ENCODE assay signal across 2 fruit fly cellular contexts in genomic region chr3L:11433151-11433550, dm6.
A peak's percentile ranks its signal among the peaks of the same experiment; 100 is the strongest.
TF ChIP-seq lines count a peak whose summit lies in the region.

No protein-coding gene starts in this region.

TF ChIP-seq in whole organism, embryonic, 481 proteins besides CTCF, POLR2A, EP300 and RAD21 (continued from another document):
- TF ChIP-seq H15 (GFP tag; IDR thresholded peaks at IDR 0.05; lab: Robert Waterston, UW) (peak; percentile 44; the same call in 1 of the 3 replicates), prd (optimal IDR thresholded peaks at IDR 0.05; lab: Kevin White, UChicago) (no peak), prd (GFP tag; IDR thresholded peaks at IDR 0.05; lab: Robert Waterston, UW) (peak; percentile 70), CG10979 (tag; optimal IDR thresholded peaks at IDR 0.05; lab: Kevin White, UChicago) (peak; percentile 13), otp (GFP tag; IDR thresholded peaks at IDR 0.05; lab: Robert Waterston, UW) (0 out of 3 replicates have a peak, but pooled peaks have one; percentile 25), nmo (GFP tag; optimal IDR thresholded peaks at IDR 0.05; lab: Kevin White, UChicago) (peak; percentile 16), CG6689 (GFP tag; IDR thresholded peaks at IDR 0.05; lab: Robert Waterston, UW) (peak; percentile 28; the same call in 1 of the 2 replicates), CG15479 (GFP tag; optimal IDR thresholded peaks at IDR 0.05; lab: Kevin White, UChicago) (no peak), ken (GFP tag; IDR thresholded peaks at IDR 0.05; lab: Robert Waterston, UW) (no peak), Six4 (GFP tag; optimal IDR thresholded peaks at IDR 0.05; lab: Kevin White, UChicago) (no peak), D (optimal IDR thresholded peaks at IDR 0.05; lab: Kevin White, UChicago) (no peak), D (GFP tag; optimal IDR thresholded peaks at IDR 0.05; lab: Kevin White, UChicago) (no peak), Xrp1 (GFP tag; IDR thresholded peaks at IDR 0.05; lab: Robert Waterston, UW) (peak; percentile 70), exex (tag; optimal IDR thresholded peaks at IDR 0.05; lab: Kevin White, UChicago) (no peak), hb (GFP tag; IDR thresholded peaks at IDR 0.05; lab: Robert Waterston, UW; ENCODE audit: partially characterized antibody) (no peak), CG12104 (GFP tag; optimal IDR thresholded peaks at IDR 0.05; lab: Kevin White, UChicago) (no peak), CG2712 (tag; optimal IDR thresholded peaks at IDR 0.05; lab: Kevin White, UChicago) (peak; percentile 28), CG30403 (GFP tag; optimal IDR thresholded peaks at IDR 0.05; lab: Kevin White, UChicago) (peak; percentile 20), Nf-YC (tag; optimal IDR thresholded peaks at IDR 0.05; lab: Kevin White, UChicago) (no peak), Ptx1 (GFP tag; IDR thresholded peaks at IDR 0.05; lab: Robert Waterston, UW) (0 out of 2 replicates have a peak, but pooled peaks have one; percentile 42), ab (GFP tag; optimal IDR thresholded peaks at IDR 0.05; lab: Kevin White, UChicago) (no peak), lola (GFP tag; optimal IDR thresholded peaks at IDR 0.05; lab: Kevin White, UChicago) (peak in 1 of 3 experiments; percentile 10), Blimp-1 (GFP tag; optimal IDR thresholded peaks at IDR 0.05; lab: Kevin White, UChicago) (peak; percentile 18), sens (GFP tag; lab: Kevin White, UChicago) (peak; percentile 70), mam (GFP tag; optimal IDR thresholded peaks at IDR 0.05; lab: Kevin White, UChicago) (no peak), CG14441 (GFP tag; IDR thresholded peaks at IDR 0.05; lab: Robert Waterston, UW) (no peak), hkb (optimal IDR thresholded peaks at IDR 0.05; lab: Kevin White, UChicago) (no peak), hkb (GFP tag; IDR thresholded peaks at IDR 0.05; lab: Robert Waterston, UW) (peak; percentile 32; the same call in 1 of the 2 replicates), CG17912 (GFP tag; optimal IDR thresholded peaks at IDR 0.05; lab: Kevin White, UChicago) (no peak), Drgx (GFP tag; IDR thresholded peaks at IDR 0.05; lab: Robert Waterston, UW) (peak; percentile 50), wek (GFP tag; optimal IDR thresholded peaks at IDR 0.05; lab: Kevin White, UChicago) (no peak), CG4707 (GFP tag; optimal IDR thresholded peaks at IDR 0.05; lab: Kevin White, UChicago) (no peak), CG34224 (GFP tag; IDR thresholded peaks at IDR 0.05; lab: Robert Waterston, UW; ENCODE audit: partially characterized antibody) (no peak), vvl (GFP tag; IDR thresholded peaks at IDR 0.05; lab: Robert Waterston, UW) (peak; percentile 49), sisA (GFP tag; IDR thresholded peaks at IDR 0.05; lab: Robert Waterston, UW) (peak; percentile 23; the same call in 1 of the 2 replicates), hth (optimal IDR thresholded peaks at IDR 0.05; lab: Kevin White, UChicago) (no peak), Med (GFP tag; lab: Kevin White, UChicago) (peak; percentile 66), Ada2b (GFP tag; IDR thresholded peaks at IDR 0.05; lab: Robert Waterston, UW) (peak; percentile 45; the same call in 1 of the 2 replicates), lov (optimal IDR thresholded peaks at IDR 0.05; lab: Kevin White, UChicago) (no peak), lov (GFP tag; IDR thresholded peaks at IDR 0.05; lab: Robert Waterston, UW) (0 out of 3 replicates have a peak, but pooled peaks have one; percentile 17), sens-2 (GFP tag; IDR thresholded peaks at IDR 0.05; lab: Robert Waterston, UW) (no peak), CG32772 (GFP tag; IDR thresholded peaks at IDR 0.05; lab: Robert Waterston, UW) (0 out of 2 replicates have a peak, but pooled peaks have one; percentile 10), Pdp1 (GFP tag; optimal IDR thresholded peaks at IDR 0.05; lab: Kevin White, UChicago) (peak in 1 of 2 experiments; percentile 4), CG17612 (GFP tag; IDR thresholded peaks at IDR 0.05; lab: Robert Waterston, UW) (no peak), NK7.1 (GFP tag; optimal IDR thresholded peaks at IDR 0.05; lab: Kevin White, UChicago) (no peak), slp2 (GFP tag; optimal IDR thresholded peaks at IDR 0.05; lab: Kevin White, UChicago) (peak; percentile 15), gem (tag; optimal IDR thresholded peaks at IDR 0.05; lab: Kevin White, UChicago) (peak; percentile 37), phol (tag; optimal IDR thresholded peaks at IDR 0.05; lab: Kevin White, UChicago) (peak; percentile 23)

TF ChIP-seq in whole organism, prepupa, 60 proteins besides CTCF, POLR2A, EP300 and RAD21 (continued from another document):
- no peak; the same call in 1 of the 2 replicates for TF ChIP-seq CG11294 (GFP tag; IDR thresholded peaks at IDR 0.05; lab: Robert Waterston, UW)
- TF ChIP-seq CG15336 (GFP tag; IDR thresholded peaks at IDR 0.05; lab: Robert Waterston, UW) = peak; percentile 16; the same call in 1 of the 2 replicates
- no peak for TF ChIP-seq fd59A (GFP tag; optimal IDR thresholded peaks at IDR 0.05; lab: Kevin White, UChicago)
- TF ChIP-seq OdsH (GFP tag; optimal IDR thresholded peaks at IDR 0.05; lab: Kevin White, UChicago) = no peak
- TF ChIP-seq Hr39 (GFP tag; optimal IDR thresholded peaks at IDR 0.05; lab: Kevin White, UChicago) = peak; percentile 14
- TF ChIP-seq Smox (GFP tag; optimal IDR thresholded peaks at IDR 0.05; lab: Kevin White, UChicago) = no peak
- no peak for TF ChIP-seq Sox102F (GFP tag; optimal IDR thresholded peaks at IDR 0.05; lab: Kevin White, UChicago)
- TF ChIP-seq vri (GFP tag; optimal IDR thresholded peaks at IDR 0.05; lab: Kevin White, UChicago) = no peak
- no peak for TF ChIP-seq dac (GFP tag; optimal IDR thresholded peaks at IDR 0.05; lab: Kevin White, UChicago)
- no peak for TF ChIP-seq salr (GFP tag; optimal IDR thresholded peaks at IDR 0.05; lab: Kevin White, UChicago)
- peak; percentile 45 for TF ChIP-seq CG10669 (GFP tag; optimal IDR thresholded peaks at IDR 0.05; lab: Kevin White, UChicago)
- peak; percentile 40 for TF ChIP-seq esn (GFP tag; optimal IDR thresholded peaks at IDR 0.05; lab: Kevin White, UChicago)
- TF ChIP-seq acj6 (GFP tag; optimal IDR thresholded peaks at IDR 0.05; lab: Kevin White, UChicago) = peak; percentile 1
- peak; percentile 75 for TF ChIP-seq svp (GFP tag; lab: Kevin White, UChicago)
- no peak for TF ChIP-seq CG32006 (GFP tag; optimal IDR thresholded peaks at IDR 0.05; lab: Kevin White, UChicago)
- peak; percentile 12 to 48 for TF ChIP-seq ss (GFP tag; optimal IDR thresholded peaks at IDR 0.05; lab: Kevin White, UChicago)
- peak; percentile 14 for TF ChIP-seq CG11902 (GFP tag; optimal IDR thresholded peaks at IDR 0.05; lab: Kevin White, UChicago)
- no peak for TF ChIP-seq CG9139 (GFP tag; optimal IDR thresholded peaks at IDR 0.05; lab: Kevin White, UChicago)
- TF ChIP-seq net (GFP tag; optimal IDR thresholded peaks at IDR 0.05; lab: Kevin White, UChicago) = no peak
- no peak for TF ChIP-seq Sox15 (GFP tag; optimal IDR thresholded peaks at IDR 0.05; lab: Kevin White, UChicago)
- TF ChIP-seq CG6163 (GFP tag; IDR thresholded peaks at IDR 0.05; lab: Robert Waterston, UW) = peak; percentile 61; the same call in 1 of the 3 replicates
- TF ChIP-seq Lpt (GFP tag; optimal IDR thresholded peaks at IDR 0.05; lab: Kevin White, UChicago) = no peak
- TF ChIP-seq Eip78C (GFP tag; lab: Kevin White, UChicago) = peak; percentile 83
- no peak for TF ChIP-seq Sox14 (GFP tag; optimal IDR thresholded peaks at IDR 0.05; lab: Kevin White, UChicago)
- TF ChIP-seq CG1621 (tag; optimal IDR thresholded peaks at IDR 0.05; lab: Kevin White, UChicago) = no peak
- peak; percentile 27 for TF ChIP-seq CG6792 (GFP tag; optimal IDR thresholded peaks at IDR 0.05; lab: Kevin White, UChicago)
- peak; percentile 25 for TF ChIP-seq CG10631 (GFP tag; optimal IDR thresholded peaks at IDR 0.05; lab: Kevin White, UChicago)
- peak; percentile 27 for TF ChIP-seq CG6808 (GFP tag; optimal IDR thresholded peaks at IDR 0.05; lab: Kevin White, UChicago)
- no peak for TF ChIP-seq pdm3 (GFP tag; optimal IDR thresholded peaks at IDR 0.05; lab: Kevin White, UChicago)
- no peak for TF ChIP-seq Eip93F (GFP tag; optimal IDR thresholded peaks at IDR 0.05; lab: Kevin White, UChicago)
- no peak for TF ChIP-seq CG31627 (GFP tag; optimal IDR thresholded peaks at IDR 0.05; lab: Kevin White, UChicago)
- TF ChIP-seq Ets21C (GFP tag; optimal IDR thresholded peaks at IDR 0.05; lab: Kevin White, UChicago) = no peak
- TF ChIP-seq lz (GFP tag; optimal IDR thresholded peaks at IDR 0.05; lab: Kevin White, UChicago) = peak; percentile 36
- TF ChIP-seq Hr4 (GFP tag; optimal IDR thresholded peaks at IDR 0.05; lab: Kevin White, UChicago) = no peak
- no peak for TF ChIP-seq Blimp-1 (GFP tag; optimal IDR thresholded peaks at IDR 0.05; lab: Kevin White, UChicago)
- peak; percentile 38; the same call in 1 of the 3 replicates for TF ChIP-seq CG8119 (GFP tag; IDR thresholded peaks at IDR 0.05; lab: Robert Waterston, UW)
- TF ChIP-seq CG4318 (GFP tag; optimal IDR thresholded peaks at IDR 0.05; lab: Kevin White, UChicago) = no peak
